Worm (Caenorhabditis elegans) whole organism, L3 larva: Measurements from ENCODE around the gene atrn-1.

Experiments
- R02D3.7 ChIP-seq: fragments of 150-350 bp; optimal IDR thresholded peaks from 2 replicates; lab custom pipeline; 2014; ENCODE audit warnings: missing biosample characterization, missing genetic modification characterization
- ZK546.5 ChIP-seq: sonication (generic microtip); optimal IDR thresholded peaks from 2 replicates; lab custom pipeline; 2017; ENCODE audit warnings: missing biosample characterization, missing genetic modification characterization
- aly-2 ChIP-seq: fragments of 150-350 bp; optimal IDR thresholded peaks from 2 replicates; lab custom pipeline; 2014; ENCODE audit warnings: missing biosample characterization, missing genetic modification characterization
- ama-1 ChIP-seq: fragments of 150-350 bp; optimal IDR thresholded peaks from 2 replicates; lab custom pipeline; 2018
- ceh-16 ChIP-seq: sonication (generic microtip); optimal IDR thresholded peaks from 2 replicates; lab custom pipeline; 2017; ENCODE audit warnings: missing biosample characterization, missing genetic modification characterization
- ceh-28 ChIP-seq: fragments of 150-350 bp; optimal IDR thresholded peaks from 2 replicates; lab custom pipeline; 2014; ENCODE audit warnings: missing biosample characterization, missing genetic modification reagents, missing genetic modification characterization
- ceh-9 ChIP-seq: sonication (generic microtip); optimal IDR thresholded peaks from 2 replicates; lab custom pipeline; 2018; ENCODE audit warnings: missing biosample characterization, missing genetic modification characterization
- daf-12 ChIP-seq: fragments of 150-350 bp; optimal IDR thresholded peaks from 2 replicates; lab custom pipeline; 2014; ENCODE audit warnings: missing biosample characterization, missing genetic modification reagents, missing genetic modification characterization
- egl-27 ChIP-seq: sonication (generic microtip); optimal IDR thresholded peaks from 4 replicates; lab custom pipeline; 2017; ENCODE audit warnings: missing biosample characterization, missing genetic modification reagents, missing genetic modification characterization
- egl-5 ChIP-seq: fragments of 150-350 bp; optimal IDR thresholded peaks from 2 replicates; lab custom pipeline; 2017; ENCODE audit warnings: missing biosample characterization, missing genetic modification reagents, missing genetic modification characterization, inconsistent platforms
- elt-2 ChIP-seq: sonication (generic microtip); optimal IDR thresholded peaks from 2 replicates; lab custom pipeline; 2016; ENCODE audit warnings: missing genetic modification reagents, mild to moderate bottlenecking, missing genetic modification characterization, missing compliant biosample characterization
- elt-3 ChIP-seq, 3 experiments: fragments of 150-350 bp in 1 of 3; sonication (generic microtip) in 2 of 3; optimal IDR thresholded peaks; 2 replicates in 2 of 3; 4 replicates in 1 of 3; lab custom pipeline; 2014 to 2017; ENCODE audit warnings: missing biosample characterization in 3 of 3, missing genetic modification characterization in 3 of 3
- fkh-10 ChIP-seq: sonication (generic microtip); optimal IDR thresholded peaks from 2 replicates; lab custom pipeline; 2017; ENCODE audit warnings: missing biosample characterization, missing genetic modification reagents, missing genetic modification characterization
- fkh-2 ChIP-seq: fragments of 150-350 bp; optimal IDR thresholded peaks from 2 replicates; lab custom pipeline; 2014; ENCODE audit warnings: missing biosample characterization, missing genetic modification reagents, missing genetic modification characterization
- jun-1 ChIP-seq: fragments of 150-350 bp; optimal IDR thresholded peaks from 2 replicates; lab custom pipeline; 2014; ENCODE audit warnings: missing biosample characterization, missing genetic modification reagents, missing genetic modification characterization
- lin-39 ChIP-seq: fragments of 150-350 bp; optimal IDR thresholded peaks from 2 replicates; lab custom pipeline; 2018; ENCODE audit warnings: missing biosample characterization, missing genetic modification reagents, missing genetic modification characterization
- lsy-12 ChIP-seq: sonication (generic microtip); optimal IDR thresholded peaks from 2 replicates; lab custom pipeline; 2016; ENCODE audit warnings: mild to moderate bottlenecking, missing genetic modification characterization, missing compliant biosample characterization
- mdl-1 ChIP-seq: fragments of 150-350 bp; optimal IDR thresholded peaks from 2 replicates; lab custom pipeline; 2014; ENCODE audit warnings: missing biosample characterization, missing genetic modification characterization
- mml-1 ChIP-seq: fragments of 150-350 bp; sonication (generic microtip); optimal IDR thresholded peaks from 3 replicates; lab custom pipeline; 2014; ENCODE audit warnings: missing biosample characterization, missing genetic modification characterization
- nfya-1 ChIP-seq: sonication (generic microtip); optimal IDR thresholded peaks from 2 replicates; lab custom pipeline; 2017; ENCODE audit warnings: missing genetic modification characterization, mild to moderate bottlenecking, missing compliant biosample characterization, antibody characterized with exemption, moderate library complexity; ENCODE audit not compliant: insufficient read depth
- nhr-12 ChIP-seq: fragments of 150-350 bp; optimal IDR thresholded peaks from 2 replicates; lab custom pipeline; 2014; ENCODE audit warnings: missing biosample characterization, missing genetic modification characterization
- nhr-23 ChIP-seq: fragments of 150-350 bp; optimal IDR thresholded peaks from 2 replicates; lab custom pipeline; 2014; ENCODE audit warnings: missing biosample characterization, missing genetic modification reagents, missing genetic modification characterization
- nhr-25 ChIP-seq: sonication (generic microtip); optimal IDR thresholded peaks from 2 replicates; lab custom pipeline; 2017; ENCODE audit warnings: missing biosample characterization, missing genetic modification characterization
- nhr-28 ChIP-seq: fragments of 150-350 bp; optimal IDR thresholded peaks from 2 replicates; lab custom pipeline; 2014; ENCODE audit warnings: missing biosample characterization, missing genetic modification characterization
- nhr-43 ChIP-seq: sonication (generic microtip); optimal IDR thresholded peaks from 2 replicates; lab custom pipeline; 2016; ENCODE audit warnings: mild to moderate bottlenecking, missing genetic modification characterization, missing compliant biosample characterization; ENCODE audit not compliant: poor library complexity, severe bottlenecking
- nhr-76 ChIP-seq: fragments of 150-350 bp; sonication (generic microtip); optimal IDR thresholded peaks from 5 replicates; lab custom pipeline; 2014; ENCODE audit warnings: missing biosample characterization, missing genetic modification characterization
- pha-4 ChIP-seq: fragments of 150-350 bp; optimal IDR thresholded peaks from 2 replicates; lab custom pipeline; 2014; ENCODE audit warnings: missing biosample characterization, missing genetic modification reagents, missing genetic modification characterization
- pqm-1 ChIP-seq: fragments of 150-350 bp; optimal IDR thresholded peaks from 2 replicates; lab custom pipeline; 2017; ENCODE audit warnings: missing biosample characterization, missing genetic modification characterization, inconsistent platforms
- sea-2 ChIP-seq: fragments of 150-350 bp; sonication (generic microtip); optimal IDR thresholded peaks from 4 replicates; lab custom pipeline; 2014; ENCODE audit warnings: missing biosample characterization, missing genetic modification reagents, missing genetic modification characterization
- skn-1 ChIP-seq: fragments of 150-350 bp; optimal IDR thresholded peaks from 2 replicates; lab custom pipeline; 2014; ENCODE audit warnings: missing biosample characterization, missing genetic modification characterization
- tbx-2 ChIP-seq: sonication (generic microtip); optimal IDR thresholded peaks from 2 replicates; lab custom pipeline; 2016; ENCODE audit warnings: mild to moderate bottlenecking, missing genetic modification characterization, missing compliant biosample characterization
- unc-39 ChIP-seq: sonication (generic microtip); optimal IDR thresholded peaks from 4 replicates; lab custom pipeline; 2017; ENCODE audit warnings: missing biosample characterization, missing genetic modification characterization
- zag-1 ChIP-seq: fragments of 150-350 bp; optimal IDR thresholded peaks from 2 replicates; lab custom pipeline; 2014; ENCODE audit warnings: missing biosample characterization, missing genetic modification characterization
- ztf-11 ChIP-seq: fragments of 150-350 bp; optimal IDR thresholded peaks from 2 replicates; lab custom pipeline; 2014; ENCODE audit warnings: missing biosample characterization, missing genetic modification characterization
- ztf-4 ChIP-seq: fragments of 150-350 bp; optimal IDR thresholded peaks from 2 replicates; lab custom pipeline; 2014; ENCODE audit warnings: missing biosample characterization, missing genetic modification characterization

atrn-1 gene

ce11 chrX:14731828-14732331 lies 20.5 kb downstream of the atrn-1 start, which contains the start of gene F33C8.4:
Gene F33C8.4 (plus strand): TSS chrX:14732281.
- TF ChIP-seq ceh-28 (tag; lab: Kevin White, UChicago) (no peak), lin-39 (tag; lab: Kevin White, UChicago) (no peak), jun-1 (tag; lab: Kevin White, UChicago) (no peak), tbx-2 (tag; lab: Kevin White, UChicago) (no peak), skn-1 (tag; lab: Kevin White, UChicago) (no peak), zag-1 (tag; lab: Kevin White, UChicago) (no peak), daf-12 (tag; lab: Kevin White, UChicago) (no peak), fkh-2 (tag; lab: Kevin White, UChicago) (no peak), egl-5 (tag; lab: Kevin White, UChicago) (no peak), nhr-43 (tag; lab: Kevin White, UChicago) (no peak), pha-4 (tag; lab: Kevin White, UChicago) (no peak)
- TF ChIP-seq, all 47 proteins: peak for 0

- TF ChIP-seq nhr-43 (tag; lab: Kevin White, UChicago) (no peak), lin-39 (tag; lab: Kevin White, UChicago) (no peak), skn-1 (tag; lab: Kevin White, UChicago) (no peak), lsy-12 (no peak), ztf-4 (tag; lab: Kevin White, UChicago) (no peak), fkh-10 (GFP tag; lab: Kevin White, UChicago) (no peak), tbx-2 (tag; lab: Kevin White, UChicago) (no peak), ama-1 (no peak), elt-3 (tag; optimal IDR thresholded peaks at IDR 0.05; lab: Kevin White, UChicago) (no peak), pha-4 (tag; lab: Kevin White, UChicago) (no peak), ZK546.5 (tag; lab: Kevin White, UChicago) (no peak), egl-27 (tag; lab: Kevin White, UChicago) (no peak), daf-12 (tag; lab: Kevin White, UChicago) (no peak), fkh-2 (tag; lab: Kevin White, UChicago) (no peak), elt-2 (tag; lab: Kevin White, UChicago) (no peak), nfya-1 (tag; lab: Kevin White, UChicago) (no peak), aly-2 (tag; lab: Kevin White, UChicago) (no peak), mdl-1 (tag; lab: Kevin White, UChicago) (no peak)
Observed at ce11 chrX:14736220-14736619, 24.8 kb downstream of the atrn-1 start.

DNA sequence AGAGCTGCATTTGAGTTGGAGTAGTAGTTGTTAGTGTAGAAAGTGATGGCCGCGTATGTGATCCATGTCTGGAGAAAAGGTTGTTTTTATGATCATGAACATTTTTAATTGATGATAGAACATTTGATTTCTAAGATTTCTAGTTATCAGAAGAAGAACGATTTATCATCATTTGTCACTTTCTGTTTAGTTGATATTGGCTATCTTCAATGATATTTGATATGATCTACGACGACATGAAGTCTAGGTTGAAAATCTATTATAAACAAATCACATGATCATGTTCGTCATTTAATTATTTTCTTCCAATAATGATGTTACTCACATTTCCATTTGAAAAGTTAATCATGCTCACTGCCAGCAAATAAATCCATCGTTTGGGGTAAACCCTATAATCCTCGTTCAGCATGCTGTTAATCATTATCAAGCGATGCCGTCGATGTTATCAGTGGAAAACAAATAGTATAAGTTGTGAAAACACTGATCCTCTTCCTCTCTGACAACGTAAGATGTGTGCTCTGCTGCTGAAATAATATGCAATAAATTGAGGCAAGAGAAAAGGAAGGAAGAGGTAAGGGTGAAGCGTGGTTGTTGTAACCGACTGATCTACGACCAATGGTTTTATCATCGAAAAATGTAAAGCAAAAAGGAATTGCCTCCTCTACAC lies 25.7 kb downstream of the atrn-1 start:
- TF ChIP-seq nhr-43 (tag; lab: Kevin White, UChicago) (peak; percentile 18), pqm-1 (tag; lab: Kevin White, UChicago) (peak; percentile 56), elt-2 (tag; lab: Kevin White, UChicago) (peak; percentile 57), mml-1 (no peak), nhr-25 (tag; lab: Kevin White, UChicago) (peak; percentile 58), jun-1 (tag; lab: Kevin White, UChicago) (peak; percentile 16), nhr-23 (peak; percentile 21), nhr-28 (tag; lab: Kevin White, UChicago) (no peak)

- TF ChIP-seq ceh-9 = no peak
- no peak for TF ChIP-seq nhr-28 (tag; lab: Kevin White, UChicago)
- no peak for TF ChIP-seq ama-1
- no peak for TF ChIP-seq lsy-12
- no peak for TF ChIP-seq unc-39
- TF ChIP-seq pha-4 (tag; lab: Kevin White, UChicago) = no peak
- no peak for TF ChIP-seq tbx-2 (tag; lab: Kevin White, UChicago)
- TF ChIP-seq nhr-23 = no peak
- no peak for TF ChIP-seq R02D3.7 (tag; lab: Kevin White, UChicago)
- TF ChIP-seq sea-2 = no peak
- TF ChIP-seq mml-1 = no peak
- no peak for TF ChIP-seq nhr-25 (tag; lab: Kevin White, UChicago)
- TF ChIP-seq nhr-76 (tag; lab: Kevin White, UChicago) = no peak
- TF ChIP-seq zag-1 (tag; lab: Kevin White, UChicago) = no peak
- no peak for TF ChIP-seq nhr-12 (tag; lab: Kevin White, UChicago)
- TF ChIP-seq egl-27 (tag; lab: Kevin White, UChicago) = no peak
- no peak for TF ChIP-seq ztf-11
- no peak for TF ChIP-seq ceh-16 (tag; lab: Kevin White, UChicago)
- no peak for TF ChIP-seq elt-2 (tag; lab: Kevin White, UChicago)
Observed at ce11 chrX:14737623-14738022, 26.2 kb downstream of the atrn-1 start.
